Fruit fly (Drosophila melanogaster) whole organism: ENCODE measurements around the gene CG15211.
A peak's percentile ranks its signal among the peaks of the same experiment; 100 is the strongest.

Experiments
- CG8478 ChIP-seq: fragments of >200 bp; optimal IDR thresholded peaks from 2 replicates; lab custom pipeline; 2018; ENCODE audit warnings: inconsistent platforms
- Dll ChIP-seq: fragments of >200 bp; optimal IDR thresholded peaks from 2 replicates; lab custom pipeline; 2017
- EcR ChIP-seq, 2 experiments: fragments of >200 bp; optimal IDR thresholded peaks; 2 replicates each; lab custom pipeline; 2017; ENCODE audit warnings: missing biosample characterization in 2 of 2, missing genetic modification characterization in 2 of 2, missing genetic modification reagents in 2 of 2
- pan ChIP-seq: fragments of >200 bp; optimal IDR thresholded peaks from 2 replicates; lab custom pipeline; 2017
- psq ChIP-seq: fragments of >200 bp; optimal IDR thresholded peaks from 2 replicates; lab custom pipeline; 2017
- usp ChIP-seq: fragments of >200 bp; optimal IDR thresholded peaks from 2 replicates; lab custom pipeline; 2017; ENCODE audit warnings: missing biosample characterization, missing genetic modification characterization, mixed read lengths

Gene CG15211

DNA sequence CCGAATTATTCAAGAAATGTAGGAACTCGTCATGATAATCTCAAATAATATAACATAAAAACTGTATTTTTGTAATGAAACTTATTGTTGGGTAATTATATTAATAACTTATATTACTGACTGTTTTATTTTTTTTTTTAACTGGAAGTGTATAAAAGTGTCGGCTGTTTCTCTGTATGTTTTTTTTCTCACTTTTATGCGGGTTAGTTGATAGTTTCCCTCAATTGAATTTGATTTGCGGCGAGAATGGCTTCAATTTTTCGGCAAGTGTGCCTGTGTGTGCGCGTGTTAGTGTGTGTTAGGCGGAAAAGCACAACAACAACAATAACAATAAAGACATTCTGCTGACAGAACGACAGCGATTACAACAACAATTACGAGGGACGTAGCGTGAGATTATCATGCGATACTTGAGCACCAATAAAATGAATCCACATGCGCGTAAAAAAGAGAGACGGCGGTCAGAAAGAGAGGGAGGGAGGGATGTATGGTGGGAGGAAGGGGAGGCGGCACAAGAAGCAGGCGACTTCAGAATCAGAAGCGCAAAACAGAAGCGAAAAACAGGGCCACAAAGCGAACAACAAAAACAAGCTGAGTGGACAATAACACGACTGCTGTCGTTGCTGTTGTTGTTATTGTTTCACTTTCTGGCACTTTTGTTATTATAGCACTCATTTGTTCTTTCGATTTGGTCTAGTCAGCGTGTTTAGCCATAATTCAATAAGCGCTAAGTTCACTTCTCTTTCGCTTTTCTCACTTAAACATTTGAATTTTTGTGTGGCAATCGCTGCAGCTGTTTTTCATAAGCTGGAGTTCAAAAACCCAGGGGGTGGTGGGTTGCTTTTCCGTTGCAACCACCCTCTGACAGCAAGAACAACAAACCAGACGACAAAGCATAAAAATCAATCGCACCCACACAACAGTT, 9.1 kb upstream of the CG15211 start:
- TF ChIP-seq pan (lab: Kevin White, UChicago) (no peak), CG8478 (no peak), psq (no peak), EcR (GFP tag; optimal IDR thresholded peaks at IDR 0.05; lab: Kevin White, UChicago) (no peak), Dll (no peak), usp (GFP tag; lab: Kevin White, UChicago) (no peak)

DNA sequence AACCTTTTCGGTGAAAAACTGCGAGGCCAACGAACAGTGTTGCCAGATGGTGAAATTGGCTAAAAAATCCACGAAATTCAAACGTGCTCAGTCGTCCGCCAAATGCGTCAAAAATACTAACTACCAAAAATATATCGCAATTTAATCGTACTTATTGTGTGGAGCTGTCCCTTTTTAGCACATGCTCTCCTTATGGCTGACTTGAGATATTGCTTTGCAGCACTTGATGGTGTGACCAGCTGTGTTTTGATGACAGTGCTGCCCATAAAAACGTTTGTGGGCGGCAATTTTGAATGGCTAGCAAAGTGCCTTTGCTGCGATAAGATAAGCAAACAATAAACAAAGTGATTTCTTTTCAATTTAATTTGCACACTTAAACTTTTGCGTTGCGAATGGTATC, 8.1 kb upstream of the CG15211 start, which contains the start of gene Tango5:
TSS of gene Tango5 (minus strand) at position 208 of the 400 bp plus-strand sequence.
- no peak for TF ChIP-seq usp (GFP tag; lab: Kevin White, UChicago)
- TF ChIP-seq CG8478: no peak
- TF ChIP-seq EcR (GFP tag; optimal IDR thresholded peaks at IDR 0.05; lab: Kevin White, UChicago): no peak
- no peak for TF ChIP-seq pan (lab: Kevin White, UChicago)

DNA sequence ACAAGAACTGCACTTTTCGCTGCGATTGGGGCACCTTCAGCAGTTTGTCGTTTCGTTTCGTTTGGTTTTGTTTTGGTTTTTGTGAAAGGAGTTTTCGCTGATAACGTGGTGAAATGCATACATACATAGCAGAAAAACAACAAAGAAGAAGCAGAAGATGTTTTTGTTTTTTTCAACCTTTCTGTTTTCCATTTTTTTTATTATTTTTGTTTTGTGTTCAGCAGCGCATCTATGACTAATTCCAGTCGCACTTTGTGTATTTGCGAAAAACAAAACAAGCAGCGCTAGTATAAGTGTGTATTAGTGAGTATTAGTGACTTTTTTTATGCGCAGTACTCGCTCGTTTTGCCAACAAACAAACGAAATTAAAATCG, 5.4 kb upstream of the CG15211 start:
- TF ChIP-seq usp (GFP tag; lab: Kevin White, UChicago): no peak
- TF ChIP-seq Dll: no peak
- TF ChIP-seq psq: no peak
- no peak for TF ChIP-seq EcR (GFP tag; optimal IDR thresholded peaks at IDR 0.05; lab: Kevin White, UChicago)
- no peak for TF ChIP-seq pan (lab: Kevin White, UChicago)
- TF ChIP-seq CG8478: no peak

DNA sequence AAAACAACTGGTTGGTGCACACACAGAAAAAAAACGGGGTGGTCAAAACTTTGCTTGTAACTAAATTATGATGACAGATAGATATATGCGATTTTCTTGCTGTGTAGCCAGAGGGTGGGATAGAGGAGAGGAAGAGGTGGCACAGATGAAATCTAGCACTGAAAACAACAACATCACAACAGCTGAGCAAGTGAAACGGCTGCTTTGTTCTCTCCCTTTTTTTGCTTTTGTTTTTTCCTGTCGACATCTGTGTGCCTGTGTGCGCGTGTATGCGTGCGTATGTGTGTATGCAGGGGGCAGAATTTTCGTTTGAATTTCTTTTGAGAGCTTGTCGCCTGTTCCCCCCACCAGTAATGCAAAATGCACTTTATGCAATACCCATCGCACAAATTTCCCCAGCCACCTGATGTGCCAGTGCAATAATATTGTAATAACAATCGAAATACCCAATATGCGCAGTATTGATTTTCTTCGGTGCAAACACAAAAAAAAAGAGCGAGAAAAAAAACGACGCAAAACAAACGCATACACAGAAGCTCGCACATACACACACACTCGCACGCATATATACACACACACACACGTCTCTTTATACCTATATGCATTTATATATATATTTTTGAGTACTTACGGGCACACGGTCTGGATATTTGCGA, 4.9 kb upstream of the CG15211 start:
- no peak for TF ChIP-seq psq
- TF ChIP-seq pan (lab: Kevin White, UChicago): no peak
- TF ChIP-seq CG8478: peak; percentile 61

DNA sequence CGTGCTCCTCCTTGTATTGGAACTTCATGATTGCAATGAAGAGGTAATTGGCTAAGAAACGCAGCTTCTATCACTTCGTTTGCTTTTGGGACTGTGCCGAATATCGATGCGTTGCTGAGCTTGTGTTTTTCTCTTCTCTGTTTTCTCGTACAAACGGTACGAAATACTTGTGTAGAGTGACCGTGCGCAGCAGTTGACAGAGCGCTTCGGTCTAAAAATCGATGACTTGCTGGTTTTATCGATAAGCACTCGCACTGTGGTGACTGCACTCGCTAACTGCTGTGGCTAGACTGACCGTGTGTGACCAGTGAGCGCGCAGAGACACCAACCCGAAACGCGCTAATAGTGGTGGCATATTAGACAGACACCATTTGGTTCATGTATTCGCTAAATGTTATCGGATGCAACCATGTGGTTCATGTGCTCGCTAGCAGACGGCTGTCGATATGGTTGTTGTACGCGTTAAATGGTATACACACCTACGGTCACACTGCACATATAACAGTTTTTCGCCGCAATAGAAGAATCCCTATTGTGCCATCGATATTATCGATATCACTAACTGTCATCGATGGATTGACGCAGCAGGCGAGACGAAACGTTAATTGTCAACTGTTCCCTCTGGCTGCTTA, 4.2 kb upstream of the CG15211 start, which contains the start of the genes Atg8a and BTBD9:
TSS of gene Atg8a (minus strand) at position 296 of the 632 bp plus-strand sequence.
TSS of gene BTBD9 (plus strand) at position 495 of the 632 bp plus-strand sequence.
- TF ChIP-seq psq: no peak
- no peak for TF ChIP-seq pan (lab: Kevin White, UChicago)
- no peak for TF ChIP-seq EcR (GFP tag; optimal IDR thresholded peaks at IDR 0.05; lab: Kevin White, UChicago)
- TF ChIP-seq CG8478: no peak

DNA sequence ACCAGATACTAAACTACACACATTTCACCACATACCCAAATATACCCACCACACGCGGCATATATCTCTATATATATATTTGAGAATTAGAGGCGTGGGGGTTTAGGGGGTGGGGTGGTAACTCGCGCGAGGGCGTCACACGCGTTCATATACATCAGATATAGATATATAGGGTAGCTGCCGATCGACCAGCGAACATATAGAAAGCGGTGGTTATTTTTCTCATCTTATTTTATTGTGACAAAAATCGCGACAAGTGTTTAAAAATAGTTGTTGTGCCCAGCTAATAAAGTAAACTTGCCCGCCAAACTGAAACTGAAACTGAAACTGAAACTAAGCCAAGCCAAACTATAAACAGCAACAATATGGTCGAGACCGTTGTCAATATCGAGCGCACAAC, 293 bp downstream of the CG15211 start:
- TF ChIP-seq CG8478 (no peak), Dll (no peak), usp (GFP tag; lab: Kevin White, UChicago) (no peak), EcR (GFP tag; optimal IDR thresholded peaks at IDR 0.05; lab: Kevin White, UChicago) (no peak), pan (lab: Kevin White, UChicago) (no peak), psq (no peak)

DNA sequence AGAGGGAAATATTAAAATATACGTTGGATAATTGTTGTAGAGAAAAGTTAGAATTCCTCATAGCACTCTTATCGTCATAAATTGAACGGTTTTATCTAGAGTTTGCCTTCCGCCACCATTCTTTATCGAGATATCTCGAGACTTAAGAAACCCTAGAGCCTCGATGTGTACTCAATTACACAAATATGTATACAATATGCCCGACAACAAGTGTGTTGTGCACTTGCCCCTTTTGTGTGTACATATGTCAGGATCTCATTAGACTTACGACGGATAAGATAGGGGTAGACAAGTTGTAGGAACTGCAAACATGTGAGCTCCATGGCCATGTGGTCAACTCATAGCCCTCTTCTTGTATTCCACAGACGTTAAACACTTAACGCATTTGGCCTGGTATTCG, 1.2 kb downstream of the CG15211 start:
- no peak for TF ChIP-seq CG8478
- TF ChIP-seq pan (lab: Kevin White, UChicago): no peak
- TF ChIP-seq EcR (GFP tag; optimal IDR thresholded peaks at IDR 0.05; lab: Kevin White, UChicago): no peak
- TF ChIP-seq usp (GFP tag; lab: Kevin White, UChicago): no peak
- TF ChIP-seq Dll: no peak
- no peak for TF ChIP-seq psq

DNA sequence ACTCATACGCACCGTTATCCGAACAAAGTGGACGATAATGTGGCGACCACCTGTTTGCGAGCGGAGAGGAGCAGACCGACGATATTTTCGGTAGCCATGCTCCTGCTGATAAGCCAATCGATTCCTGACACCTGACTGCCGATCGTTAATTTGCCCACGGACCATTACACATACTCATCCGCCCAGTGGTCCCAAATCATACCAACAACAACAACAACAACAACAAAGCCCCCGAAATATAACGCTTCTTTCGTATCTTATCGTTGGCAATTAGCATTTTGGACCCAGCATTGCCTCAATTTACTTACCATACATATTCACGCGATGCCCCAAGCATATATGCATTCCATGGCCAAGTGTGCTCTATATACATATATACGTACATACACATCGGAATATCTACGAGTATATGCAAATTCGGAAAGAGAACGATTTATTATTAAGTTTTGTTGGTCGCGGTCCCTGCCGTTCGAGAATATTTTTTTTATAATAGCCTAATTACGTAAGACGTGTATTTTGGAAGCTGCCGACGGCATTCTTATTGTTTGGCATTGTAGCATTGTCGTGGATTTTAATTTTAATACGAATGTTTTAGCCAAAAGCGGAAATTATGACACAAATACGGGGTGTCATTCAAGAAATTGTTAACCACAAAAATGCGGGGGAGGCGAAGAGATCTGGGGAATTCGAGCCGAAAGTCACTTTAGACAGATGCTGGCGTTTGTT, 2.8 kb downstream of the CG15211 start:
- no peak for TF ChIP-seq Dll
- no peak for TF ChIP-seq EcR (GFP tag; optimal IDR thresholded peaks at IDR 0.05; lab: Kevin White, UChicago)
- TF ChIP-seq CG8478: no peak
- TF ChIP-seq pan (lab: Kevin White, UChicago): no peak
- no peak for TF ChIP-seq usp (GFP tag; lab: Kevin White, UChicago)
- no peak for TF ChIP-seq psq

DNA sequence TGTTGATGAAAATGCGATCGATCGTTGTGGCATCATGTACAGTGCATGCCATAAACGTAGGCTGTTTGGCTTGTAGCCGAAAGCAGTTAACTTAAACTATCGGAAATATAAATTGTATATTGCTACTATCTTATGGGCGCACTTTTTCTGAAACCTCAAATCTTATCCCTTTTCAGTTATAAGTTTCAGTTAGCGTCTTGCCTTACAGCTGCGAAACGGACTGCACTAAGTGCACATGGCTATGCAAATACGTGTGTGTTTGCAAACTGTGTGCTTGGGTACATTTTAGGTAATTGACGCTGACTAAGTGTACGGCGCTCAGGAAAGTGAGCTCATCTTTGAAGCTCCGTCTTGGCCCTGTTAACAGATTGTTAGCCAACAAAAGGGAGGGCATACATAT, 3.3 kb downstream of the CG15211 start:
- TF ChIP-seq psq (no peak), CG8478 (no peak), Dll (no peak), usp (GFP tag; lab: Kevin White, UChicago) (no peak), EcR (GFP tag; optimal IDR thresholded peaks at IDR 0.05; lab: Kevin White, UChicago) (no peak), pan (lab: Kevin White, UChicago) (no peak)

DNA sequence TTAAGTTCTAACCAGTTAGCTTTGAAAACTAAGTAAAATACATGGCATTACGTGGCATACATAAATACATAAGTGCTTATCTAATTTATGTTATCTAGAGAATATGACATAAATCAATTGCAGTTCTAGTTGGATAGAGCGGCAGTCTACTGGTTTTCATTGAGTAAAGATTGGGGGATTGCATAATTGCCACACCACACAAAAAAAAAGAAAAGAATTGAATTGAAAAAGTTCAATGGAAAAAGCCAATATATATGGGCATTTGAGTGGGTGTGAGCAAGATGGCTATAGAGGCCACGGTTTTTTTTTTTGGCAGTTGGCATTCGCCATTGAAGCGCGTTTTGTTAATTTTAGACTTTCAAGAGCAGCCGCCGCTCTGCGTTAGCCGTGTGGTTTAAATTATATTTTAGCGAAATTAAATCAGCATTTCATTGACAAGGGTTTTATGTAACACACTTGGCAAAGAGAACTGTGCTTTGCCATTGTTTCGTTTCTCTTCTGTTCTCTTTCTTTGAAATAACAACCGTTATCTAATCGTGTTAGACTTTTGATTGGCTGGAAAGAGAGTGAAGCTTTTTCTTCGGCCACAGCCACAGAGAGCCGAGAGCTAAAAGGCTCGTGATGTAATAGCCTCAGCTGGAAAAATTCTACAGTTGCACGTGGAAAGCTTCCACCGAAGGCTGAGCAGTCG, 11.2 kb downstream of the CG15211 start:
- no peak for TF ChIP-seq psq
- no peak for TF ChIP-seq EcR (GFP tag; optimal IDR thresholded peaks at IDR 0.05; lab: Kevin White, UChicago)
- TF ChIP-seq CG8478: no peak

DNA sequence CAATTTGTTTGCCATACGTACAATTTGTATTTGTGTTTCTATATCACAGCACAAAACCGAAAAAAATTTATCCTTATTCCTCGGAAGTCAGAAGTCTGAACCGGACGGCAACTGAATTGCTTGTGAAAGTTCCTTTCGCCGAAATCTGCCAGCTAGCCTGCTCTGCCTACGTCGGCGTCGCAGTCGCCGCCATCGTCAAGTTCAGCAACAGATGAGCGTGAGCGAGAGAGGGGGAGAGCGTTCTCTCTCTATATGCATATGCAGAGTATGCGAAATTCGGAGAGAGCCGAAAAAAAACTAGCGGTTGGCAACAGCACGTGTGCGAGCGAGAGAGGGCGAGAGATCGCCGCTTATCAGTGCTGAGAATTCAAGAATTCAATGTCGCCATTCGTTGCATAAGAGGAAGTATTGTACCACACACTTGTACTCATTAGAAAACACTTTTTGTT, 12.0 kb downstream of the CG15211 start:
- no peak for TF ChIP-seq CG8478
- no peak for TF ChIP-seq Dll
- no peak for TF ChIP-seq usp (GFP tag; lab: Kevin White, UChicago)
- no peak for TF ChIP-seq EcR (GFP tag; optimal IDR thresholded peaks at IDR 0.05; lab: Kevin White, UChicago)
- TF ChIP-seq pan (lab: Kevin White, UChicago): no peak
- no peak for TF ChIP-seq psq
